Worm (Caenorhabditis elegans) whole organism, L1 larva: ENCODE results near the gene srh-24.

Experiments
- Y116A8C.19 ChIP-seq: sonication (generic microtip); optimal IDR thresholded peaks from 2 replicates; lab custom pipeline; 2016; ENCODE audit warnings: missing compliant biosample characterization, missing genetic modification characterization, borderline replicate concordance
- ceh-82 ChIP-seq, 3 experiments: fragments of 150-350 bp in 1 of 3; sonication (generic microtip) in 2 of 3; optimal IDR thresholded peaks; 2 replicates each; lab custom pipeline; 2014 to 2017; ENCODE audit warnings: missing biosample characterization in 3 of 3, missing genetic modification characterization in 3 of 3
- dpl-1 ChIP-seq, 3 experiments: fragments of 150-350 bp in 2 of 3; sonication (generic microtip) in 1 of 3; optimal IDR thresholded peaks; 2 replicates each; lab custom pipeline; 2014 to 2017; ENCODE audit warnings: missing biosample characterization in 3 of 3, missing genetic modification characterization in 3 of 3, missing genetic modification reagents in 3 of 3
- efl-1 ChIP-seq, 4 experiments: fragments of 150-350 bp; optimal IDR thresholded peaks in 3 of 4; peaks in 1 of 4; 1 replicate in 1 of 4; 2 replicates in 3 of 4; lab custom pipeline; 2014; ENCODE audit warnings: missing biosample characterization in 2 of 4, missing genetic modification characterization in 2 of 4, missing genetic modification reagents in 2 of 4
- jun-1 ChIP-seq: fragments of 150-350 bp; optimal IDR thresholded peaks from 2 replicates; lab custom pipeline; 2014; ENCODE audit warnings: missing biosample characterization, missing genetic modification reagents, missing genetic modification characterization
- nhr-28 ChIP-seq: fragments of 150-350 bp; optimal IDR thresholded peaks from 2 replicates; lab custom pipeline; 2014; ENCODE audit warnings: missing biosample characterization, missing genetic modification characterization
- snpc-4 ChIP-seq: fragments of 150-350 bp; optimal IDR thresholded peaks from 2 replicates; lab custom pipeline; 2014; ENCODE audit warnings: missing biosample characterization, missing genetic modification characterization

DNA sequence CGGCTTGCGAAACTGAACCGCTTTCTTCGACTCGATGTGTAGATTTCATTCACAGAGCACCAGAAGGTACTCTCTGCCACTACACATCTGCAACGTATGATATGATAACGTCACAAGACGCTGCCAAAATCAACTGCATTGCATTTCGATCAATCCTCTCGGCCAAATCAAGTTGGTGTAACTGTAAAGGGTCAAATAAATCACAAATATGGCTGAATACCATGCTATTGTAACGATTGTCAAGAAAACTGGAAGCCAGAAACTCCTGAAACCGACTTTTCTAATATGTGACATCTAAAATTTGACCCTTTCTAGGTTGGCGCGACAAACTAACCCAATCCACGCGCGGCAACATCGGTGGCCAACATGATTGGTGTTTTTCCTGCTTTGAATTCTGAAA, 49.2 kb upstream of the srh-24 start:
- no peak for TF ChIP-seq jun-1 (tag; lab: Kevin White, UChicago)
- no peak for TF ChIP-seq ceh-82 (tag; optimal IDR thresholded peaks at IDR 0.05; lab: Kevin White, UChicago)
- TF ChIP-seq snpc-4 = no peak
- TF ChIP-seq dpl-1 (GFP tag; optimal IDR thresholded peaks at IDR 0.05; lab: Kevin White, UChicago) = no peak
- no peak for TF ChIP-seq efl-1 (optimal IDR thresholded peaks at IDR 0.05; lab: Kevin White, UChicago)
- no peak for TF ChIP-seq efl-1 (GFP tag; optimal IDR thresholded peaks at IDR 0.05 in 1 of 2; lab: Kevin White, UChicago)
- TF ChIP-seq nhr-28 (tag; lab: Kevin White, UChicago) = no peak
- TF ChIP-seq Y116A8C.19 (tag; lab: Kevin White, UChicago) = no peak
